Fruit fly (Drosophila melanogaster) whole organism: Measurements from ENCODE around the gene CG11902.

ENCODE experiments used
- EcR ChIP-seq, 2 experiments: fragments of >200 bp; optimal IDR thresholded peaks; 2 replicates each; lab custom pipeline; 2017; ENCODE audit warnings: missing biosample characterization in 2 of 2, missing genetic modification characterization in 2 of 2, missing genetic modification reagents in 2 of 2
- pan ChIP-seq: fragments of >200 bp; optimal IDR thresholded peaks from 2 replicates; lab custom pipeline; 2017
- psq ChIP-seq: fragments of >200 bp; optimal IDR thresholded peaks from 2 replicates; lab custom pipeline; 2017

dm6 chr3R:25300575-25300974, 34.5 kb upstream of the CG11902 start, which contains the start of gene CG13659:
- TF ChIP-seq pan, result no peak
- TF ChIP-seq psq (lab: Kevin White, UChicago), result no peak
- TF ChIP-seq EcR (GFP tag; optimal IDR thresholded peaks at IDR 0.05; lab: Kevin White, UChicago), result no peak
